Worm (Caenorhabditis elegans) whole organism, late embryonic: ENCODE results near the gene F32D8.13.

Experiments used
- ceh-19 ChIP-seq: fragments of 200-800 bp; sonication (Bioruptor generic); optimal IDR thresholded peaks from 2 replicates; lab custom pipeline; 2018; ENCODE audit warnings: mild to moderate bottlenecking, missing genetic modification characterization, missing compliant biosample characterization
- ceh-22 ChIP-seq: sonication (generic microtip); optimal IDR thresholded peaks from 2 replicates; lab custom pipeline; 2017; ENCODE audit warnings: missing biosample characterization, missing genetic modification characterization
- ceh-30 ChIP-seq: fragments of 150-350 bp; optimal IDR thresholded peaks from 2 replicates; lab custom pipeline; 2014; ENCODE audit warnings: missing biosample characterization, missing genetic modification characterization
- elt-4 ChIP-seq: sonication (generic microtip); optimal IDR thresholded peaks from 2 replicates; lab custom pipeline; 2016; ENCODE audit warnings: missing genetic modification characterization, missing compliant biosample characterization
- gmeb-2 ChIP-seq: sonication (generic microtip); optimal IDR thresholded peaks from 2 replicates; lab custom pipeline; 2016; ENCODE audit warnings: missing genetic modification characterization, inconsistent platforms, missing compliant biosample characterization
- nfya-1 ChIP-seq: sonication (generic microtip); optimal IDR thresholded peaks from 2 replicates; lab custom pipeline; 2017; ENCODE audit warnings: missing genetic modification characterization, mild to moderate bottlenecking, missing compliant biosample characterization, antibody characterized with exemption, moderate library complexity
- nhr-11 ChIP-seq: fragments of 150-350 bp; optimal IDR thresholded peaks from 2 replicates; lab custom pipeline; 2014; ENCODE audit warnings: missing biosample characterization, missing genetic modification characterization
- nhr-232 ChIP-seq: sonication (generic microtip); optimal IDR thresholded peaks from 2 replicates; lab custom pipeline; 2016; ENCODE audit warnings: missing genetic modification characterization, missing compliant biosample characterization

ce11 chrV:10859775-10860174, 36.6 kb downstream of the F32D8.13 start:
- no peak for TF ChIP-seq nhr-11 (tag; lab: Kevin White, UChicago)
- no peak for TF ChIP-seq ceh-19 (GFP tag; lab: Kevin White, UChicago)
- TF ChIP-seq gmeb-2 (tag; lab: Kevin White, UChicago): no peak
- TF ChIP-seq ceh-22 (tag; lab: Kevin White, UChicago): no peak
- no peak for TF ChIP-seq ceh-30 (tag; lab: Kevin White, UChicago)
- no peak for TF ChIP-seq elt-4 (tag; lab: Kevin White, UChicago)
- no peak for TF ChIP-seq nfya-1 (tag; lab: Kevin White, UChicago)
- TF ChIP-seq nhr-232: no peak
